Fruit fly (Drosophila melanogaster) whole organism, embryonic: ENCODE measurements around the gene Fic.
A peak's percentile ranks its signal among the peaks of the same experiment; 100 is the strongest.

ENCODE experiments used
- CG1024 ChIP-seq: fragments of 200-800 bp; sonication (Bioruptor generic); IDR thresholded peaks from 2 replicates; pipeline ENCODE4 v1.3.6; 2022; ENCODE audit warnings: missing biosample characterization, missing genetic modification characterization
- CG12219 ChIP-seq: fragments of 200-800 bp; sonication (Bioruptor generic); optimal IDR thresholded peaks from 3 replicates; lab custom pipeline; 2018; ENCODE audit warnings: missing biosample characterization, mild to moderate bottlenecking, missing genetic modification characterization
- CG1233 ChIP-seq: fragments of 200-800 bp; sonication (Bioruptor generic); optimal IDR thresholded peaks from 4 replicates; lab custom pipeline; 2018; ENCODE audit warnings: missing biosample characterization, mild to moderate bottlenecking, missing genetic modification characterization
- CG13287 ChIP-seq: fragments of 200-800 bp; sonication (Bioruptor generic); IDR thresholded peaks from 2 replicates; pipeline ENCODE4 v1.3.6; 2022; ENCODE audit warnings: missing biosample characterization, missing genetic modification characterization; ENCODE audit not compliant: partially characterized antibody
- CG14860 ChIP-seq: fragments of 200-800 bp; sonication (Bioruptor generic); IDR thresholded peaks from 3 replicates; pipeline ENCODE4 v1.3.6; 2022; ENCODE audit warnings: missing biosample characterization, missing genetic modification characterization; ENCODE audit not compliant: partially characterized antibody
- CG15011 ChIP-seq: fragments of 200-800 bp; sonication (Bioruptor generic); optimal IDR thresholded peaks from 3 replicates; lab custom pipeline; 2018; ENCODE audit warnings: missing biosample characterization, mild to moderate bottlenecking, missing genetic modification characterization
- CG16815 ChIP-seq: fragments of 200-800 bp; sonication (Bioruptor generic); optimal IDR thresholded peaks from 3 replicates; lab custom pipeline; 2017; ENCODE audit warnings: missing biosample characterization, mild to moderate bottlenecking, missing genetic modification characterization
- CG17328 ChIP-seq: fragments of 200-800 bp; sonication (Bioruptor generic); IDR thresholded peaks from 2 replicates; pipeline ENCODE4 v1.3.6; 2022; ENCODE audit warnings: missing biosample characterization, missing genetic modification characterization
- CG17568 ChIP-seq: fragments of 200-800 bp; sonication (Bioruptor generic); optimal IDR thresholded peaks from 2 replicates; lab custom pipeline; 2018; ENCODE audit warnings: missing biosample characterization, mild to moderate bottlenecking, missing genetic modification characterization, moderate library complexity
- CG17802 ChIP-seq: fragments of 200-800 bp; sonication (Bioruptor generic); optimal IDR thresholded peaks from 2 replicates; lab custom pipeline; 2018; ENCODE audit warnings: missing biosample characterization, mild to moderate bottlenecking, missing genetic modification characterization, moderate library complexity
- CG17829 ChIP-seq: fragments of 200-800 bp; optimal IDR thresholded peaks from 2 replicates; lab custom pipeline; 2019; ENCODE audit warnings: missing biosample characterization, mild to moderate bottlenecking, missing genetic modification characterization, moderate library complexity
- CG18476 ChIP-seq: fragments of 200-800 bp; sonication (Bioruptor generic); optimal IDR thresholded peaks from 2 replicates; lab custom pipeline; 2016; ENCODE audit warnings: missing biosample characterization, mild to moderate bottlenecking, missing genetic modification characterization
- CG18764 ChIP-seq: fragments of 200-800 bp; sonication (Bioruptor generic); optimal IDR thresholded peaks from 3 replicates; lab custom pipeline; 2016; ENCODE audit warnings: missing biosample characterization, missing genetic modification characterization
- CG2120 ChIP-seq: fragments of 200-800 bp; sonication (Bioruptor generic); optimal IDR thresholded peaks from 3 replicates; lab custom pipeline; 2016; ENCODE audit warnings: missing biosample characterization, missing genetic modification characterization
- CG6654 ChIP-seq: fragments of 200-800 bp; sonication (Bioruptor generic); optimal IDR thresholded peaks from 2 replicates; lab custom pipeline; 2017; ENCODE audit warnings: missing biosample characterization, mild to moderate bottlenecking, missing genetic modification characterization
- CG7372 ChIP-seq: fragments of 200-800 bp; sonication (Bioruptor generic); IDR thresholded peaks from 2 replicates; pipeline ENCODE4 v1.3.6; 2022; ENCODE audit warnings: missing biosample characterization, missing genetic modification characterization
- CG7963 ChIP-seq: fragments of 200-800 bp; sonication (Bioruptor generic); IDR thresholded peaks from 3 replicates; pipeline ENCODE4 v1.3.6; 2022; ENCODE audit warnings: missing biosample characterization, missing genetic modification characterization; ENCODE audit not compliant: partially characterized antibody
- CG9609 ChIP-seq: fragments of 200-800 bp; sonication (Bioruptor generic); optimal IDR thresholded peaks from 3 replicates; lab custom pipeline; 2016; ENCODE audit warnings: missing biosample characterization, missing genetic modification characterization
- CG9797 ChIP-seq: fragments of 200-800 bp; sonication (Bioruptor generic); optimal IDR thresholded peaks from 3 replicates; lab custom pipeline; 2018; ENCODE audit warnings: missing biosample characterization, mild to moderate bottlenecking, missing genetic modification characterization
- D19A ChIP-seq: fragments of 200-800 bp; optimal IDR thresholded peaks from 3 replicates; lab custom pipeline; 2019; ENCODE audit warnings: missing biosample characterization, mild to moderate bottlenecking, missing genetic modification characterization, moderate library complexity
- ERR ChIP-seq: fragments of 200-800 bp; sonication (Bioruptor generic); optimal IDR thresholded peaks from 2 replicates; lab custom pipeline; 2016; ENCODE audit warnings: missing biosample characterization, missing genetic modification characterization
- Ets65A ChIP-seq: fragments of 200-800 bp; sonication (Bioruptor generic); peaks from one replicate; lab custom pipeline; 2016; ENCODE audit warnings: missing biosample characterization, missing genetic modification characterization
- HLHmδ ChIP-seq: fragments of 200-800 bp; sonication (Bioruptor generic); optimal IDR thresholded peaks from 2 replicates; lab custom pipeline; 2018; ENCODE audit warnings: missing biosample characterization, mild to moderate bottlenecking, missing genetic modification characterization, moderate library complexity
- MBD-R2 ChIP-seq: fragments of 200-800 bp; sonication (Bioruptor generic); IDR thresholded peaks from 2 replicates; pipeline ENCODE4 v1.3.6; 2022; ENCODE audit warnings: missing biosample characterization, missing genetic modification characterization
- Nf-YB ChIP-seq: fragments of 200-800 bp; sonication (Bioruptor generic); optimal IDR thresholded peaks from 3 replicates; lab custom pipeline; 2019; ENCODE audit warnings: missing biosample characterization, mild to moderate bottlenecking, missing genetic modification characterization, moderate library complexity
- Rfx ChIP-seq: fragments of 200-800 bp; sonication (Bioruptor generic); IDR thresholded peaks from 2 replicates; pipeline ENCODE4 v1.3.6; 2022; ENCODE audit warnings: missing biosample characterization, missing genetic modification characterization
- Scr ChIP-seq: fragments of 200-800 bp; sonication (Bioruptor generic); IDR thresholded peaks from 2 replicates; pipeline ENCODE4 v1.3.6; 2022; ENCODE audit warnings: missing biosample characterization, missing genetic modification characterization; ENCODE audit not compliant: partially characterized antibody
- bigmax ChIP-seq: fragments of 200-800 bp; sonication (Bioruptor generic); optimal IDR thresholded peaks from 2 replicates; lab custom pipeline; 2018; ENCODE audit warnings: missing biosample characterization, mild to moderate bottlenecking, missing genetic modification characterization
- cato ChIP-seq: fragments of 200-800 bp; sonication (Bioruptor generic); optimal IDR thresholded peaks from 2 replicates; lab custom pipeline; 2016; ENCODE audit warnings: missing biosample characterization, missing genetic modification characterization, borderline replicate concordance
- corto ChIP-seq: fragments of 200-800 bp; sonication (Bioruptor generic); optimal IDR thresholded peaks from 2 replicates; lab custom pipeline; 2016; ENCODE audit warnings: missing biosample characterization, mild to moderate bottlenecking, missing genetic modification characterization, moderate library complexity
- dan ChIP-seq: fragments of 200-800 bp; sonication (Bioruptor generic); IDR thresholded peaks from 2 replicates; pipeline ENCODE4 v1.3.6; 2022; ENCODE audit warnings: missing biosample characterization, missing genetic modification characterization
- danr ChIP-seq: fragments of 200-800 bp; sonication (Bioruptor generic); IDR thresholded peaks from 2 replicates; pipeline ENCODE4 v1.3.6; 2022; ENCODE audit warnings: missing biosample characterization, missing genetic modification characterization
- dati ChIP-seq: fragments of 200-800 bp; sonication (Bioruptor generic); IDR thresholded peaks from 2 replicates; pipeline ENCODE4 v1.3.6; 2022; ENCODE audit warnings: missing biosample characterization, missing genetic modification characterization
- disco-r ChIP-seq: fragments of 200-800 bp; sonication (Bioruptor generic); optimal IDR thresholded peaks from 2 replicates; lab custom pipeline; 2016; ENCODE audit warnings: missing biosample characterization, missing genetic modification characterization
- eve ChIP-seq, 2 experiments: fragments of >200 bp; optimal IDR thresholded peaks; 2 replicates each; lab custom pipeline; 2017; ENCODE audit warnings: missing biosample characterization in 2 of 2, missing genetic modification characterization in 2 of 2
- ewg ChIP-seq: fragments of 200-800 bp; sonication (Bioruptor generic); optimal IDR thresholded peaks from 3 replicates; lab custom pipeline; 2017; ENCODE audit warnings: mild to moderate bottlenecking, missing biosample characterization, missing genetic modification reagents, missing genetic modification characterization
- gfzf ChIP-seq: fragments of 200-800 bp; sonication (Bioruptor generic); optimal IDR thresholded peaks from 2 replicates; lab custom pipeline; 2016; ENCODE audit warnings: missing biosample characterization, mild to moderate bottlenecking, missing genetic modification characterization, moderate library complexity
- kah ChIP-seq: fragments of 200-800 bp; sonication (Bioruptor generic); optimal IDR thresholded peaks from 2 replicates; lab custom pipeline; 2018; ENCODE audit warnings: missing biosample characterization, mild to moderate bottlenecking, missing genetic modification characterization
- mirr ChIP-seq: fragments of 200-800 bp; sonication (Bioruptor generic); optimal IDR thresholded peaks from 3 replicates; lab custom pipeline; 2018; ENCODE audit warnings: missing biosample characterization, mild to moderate bottlenecking, missing genetic modification characterization
- nmo ChIP-seq: fragments of 200-800 bp; sonication (Bioruptor generic); optimal IDR thresholded peaks from 2 replicates; lab custom pipeline; 2018; ENCODE audit warnings: missing biosample characterization, mild to moderate bottlenecking, missing genetic modification characterization, moderate library complexity
- oc ChIP-seq: fragments of 200-800 bp; sonication (Bioruptor generic); optimal IDR thresholded peaks from 2 replicates; lab custom pipeline; 2018; ENCODE audit warnings: missing biosample characterization, mild to moderate bottlenecking, missing genetic modification characterization, moderate library complexity
- prd ChIP-seq, 3 experiments: fragments of >200 bp in 2 of 3; fragments of 200-800 bp in 1 of 3; sonication (Bioruptor generic) in 1 of 3; optimal IDR thresholded peaks in 2 of 3; IDR thresholded peaks in 1 of 3; 2 replicates in 2 of 3; 3 replicates in 1 of 3; pipeline versions ENCODE4 v1.3.6 to Lab custom; 2017 to 2022; ENCODE audit warnings: missing biosample characterization in 1 of 3, missing genetic modification characterization in 1 of 3
- pros ChIP-seq: fragments of 200-800 bp; sonication (Bioruptor generic); optimal IDR thresholded peaks from 3 replicates; lab custom pipeline; 2019; ENCODE audit warnings: missing biosample characterization, mild to moderate bottlenecking, missing genetic modification characterization, moderate library complexity
- sr ChIP-seq: fragments of 200-800 bp; sonication (Bioruptor generic); IDR thresholded peaks from 3 replicates; pipeline ENCODE4 v1.3.6; 2022; ENCODE audit warnings: missing biosample characterization, missing genetic modification characterization
- trem ChIP-seq: fragments of 200-800 bp; optimal IDR thresholded peaks from 3 replicates; lab custom pipeline; 2019; ENCODE audit warnings: missing biosample characterization, mild to moderate bottlenecking, missing genetic modification characterization, moderate library complexity
- usp ChIP-seq: fragments of >200 bp; optimal IDR thresholded peaks from 2 replicates; lab custom pipeline; 2017; ENCODE audit warnings: missing biosample characterization, missing genetic modification characterization
- yki ChIP-seq: fragments of >200 bp; optimal IDR thresholded peaks from 3 replicates; lab custom pipeline; 2018

The Fic gene

DNA sequence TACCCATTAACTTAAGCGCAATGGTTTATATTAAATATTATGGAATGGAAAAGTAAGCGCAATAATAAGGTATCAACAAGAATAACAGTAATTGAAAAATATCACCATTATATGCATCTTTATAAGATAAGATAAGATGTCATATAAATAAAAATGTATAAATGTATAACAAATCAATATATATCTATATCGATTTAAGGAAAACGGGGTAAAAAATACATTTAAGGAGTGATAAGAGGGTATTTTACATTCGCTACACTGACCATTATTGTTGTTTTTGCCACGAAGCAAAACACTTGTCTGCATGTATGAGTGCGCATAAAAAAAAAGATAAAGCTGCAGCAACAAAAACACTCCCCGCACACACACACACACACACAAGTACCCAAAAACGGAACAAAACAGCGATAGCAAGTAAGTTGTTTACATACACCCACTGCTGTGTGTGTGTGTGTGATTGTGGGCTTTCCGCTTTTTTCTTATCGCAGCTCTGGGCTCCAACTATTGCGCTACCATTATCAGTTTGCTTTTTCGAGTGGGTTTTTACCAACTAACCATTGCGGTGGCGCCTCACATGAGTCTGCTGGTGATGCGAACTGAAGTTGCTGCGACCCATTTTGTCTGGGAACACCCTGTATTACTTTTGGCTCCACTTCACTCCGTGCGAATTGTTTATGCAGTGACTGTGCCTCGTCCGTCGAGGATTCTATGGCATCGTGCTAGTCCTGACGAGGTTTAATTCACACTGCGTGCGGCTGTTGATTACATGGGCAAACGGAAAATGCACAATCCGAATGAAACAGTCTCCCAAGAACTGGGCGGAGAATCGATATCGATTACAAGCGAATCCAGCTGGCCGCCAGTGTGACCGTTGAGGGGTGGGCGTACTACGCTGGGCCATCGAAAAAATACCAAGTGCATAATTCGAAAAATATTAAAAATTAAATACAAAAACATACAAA is 49.2 kb downstream of the Fic start, which contains the start of gene mmy (continued):
- TF ChIP-seq usp (GFP tag; lab: Kevin White, UChicago) (no peak), CG17829 (tag; lab: Kevin White, UChicago) (peak; percentile 14), danr (GFP tag; lab: Robert Waterston, UW) (no peak), dan (GFP tag; lab: Robert Waterston, UW) (no peak), pros (GFP tag; lab: Kevin White, UChicago) (peak; percentile 44), yki (lab: Kevin White, UChicago) (no peak), CG17328 (GFP tag; lab: Robert Waterston, UW) (peak; percentile 53), mirr (GFP tag; lab: Kevin White, UChicago) (peak; percentile 93), CG12219 (GFP tag; lab: Kevin White, UChicago) (peak; percentile 20), Ets65A (GFP tag; lab: Kevin White, UChicago) (peak; percentile 51), Rfx (GFP tag; lab: Robert Waterston, UW) (peak; percentile 40; the same call in 1 of the 2 replicates), CG17568 (GFP tag; lab: Kevin White, UChicago) (no peak), CG1024 (GFP tag; lab: Robert Waterston, UW) (no peak), disco-r (GFP tag; lab: Kevin White, UChicago) (no peak), CG9609 (GFP tag; lab: Kevin White, UChicago) (peak; percentile 10), prd (optimal IDR thresholded peaks at IDR 0.05; lab: Kevin White, UChicago) (no peak), prd (GFP tag; IDR thresholded peaks at IDR 0.05; lab: Robert Waterston, UW) (peak; percentile 26; the same call in 1 of the 3 replicates), Nf-YB (GFP tag; lab: Kevin White, UChicago) (peak; percentile 18), Scr (peak; percentile 46), CG2120 (GFP tag; lab: Kevin White, UChicago) (peak; percentile 37), CG15011 (GFP tag; lab: Kevin White, UChicago) (peak; percentile 6), cato (GFP tag; lab: Kevin White, UChicago) (no peak), CG18476 (GFP tag; lab: Kevin White, UChicago) (peak; percentile 38), MBD-R2 (GFP tag; lab: Robert Waterston, UW) (peak; percentile 62), nmo (GFP tag; lab: Kevin White, UChicago) (peak; percentile 78), CG7372 (GFP tag; lab: Robert Waterston, UW) (no peak), oc (tag; lab: Kevin White, UChicago) (peak; percentile 7), bigmax (GFP tag; lab: Kevin White, UChicago) (peak; percentile 36), CG13287 (GFP tag; lab: Robert Waterston, UW) (peak; percentile 55), dati (GFP tag; lab: Robert Waterston, UW) (no peak), HLHmδ (GFP tag; lab: Kevin White, UChicago) (peak; percentile 72), ERR (peak; percentile 50), sr (peak; percentile 54; the same call in 2 of the 3 replicates), CG1233 (GFP tag; lab: Kevin White, UChicago) (peak; percentile 1), CG14860 (GFP tag; lab: Robert Waterston, UW) (peak; percentile 41; the same call in 2 of the 3 replicates), corto (GFP tag; lab: Kevin White, UChicago) (no peak), CG6654 (GFP tag; lab: Kevin White, UChicago) (peak; percentile 3), ewg (peak; percentile 21), CG16815 (no peak), eve (GFP tag; optimal IDR thresholded peaks at IDR 0.05; lab: Kevin White, UChicago) (no peak), D19A (tag; lab: Kevin White, UChicago) (peak; percentile 74), CG18764 (GFP tag; lab: Kevin White, UChicago) (no peak), CG9797 (GFP tag; lab: Kevin White, UChicago) (peak; percentile 86), CG7963 (GFP tag; lab: Robert Waterston, UW) (no peak), CG17802 (tag; lab: Kevin White, UChicago) (no peak), gfzf (GFP tag; lab: Kevin White, UChicago) (peak; percentile 77), kah (GFP tag; lab: Kevin White, UChicago) (peak; percentile 19), trem (tag; lab: Kevin White, UChicago) (peak; percentile 38)
